Worm (Caenorhabditis elegans) whole organism, L2 larva: ENCODE measurements around the gene F59B2.12.

Experiments used
- fos-1 ChIP-seq: fragments of 150-350 bp; optimal IDR thresholded peaks from 2 replicates; lab custom pipeline; 2014; ENCODE audit warnings: missing biosample characterization, missing genetic modification characterization
- lsy-2 ChIP-seq, 2 experiments: fragments of 150-350 bp in 1 of 2; sonication (generic microtip) in 1 of 2; optimal IDR thresholded peaks; 2 replicates each; lab custom pipeline; 2014 to 2017; ENCODE audit warnings: missing biosample characterization in 2 of 2, missing genetic modification characterization in 2 of 2
- unc-55 ChIP-seq: fragments of 150-350 bp; sonication (generic microtip); optimal IDR thresholded peaks from 3 replicates; lab custom pipeline; 2014; ENCODE audit warnings: missing biosample characterization, missing genetic modification reagents, missing genetic modification characterization

- TF ChIP-seq unc-55 (GFP tag; lab: Kevin White, UChicago) (no peak), lsy-2 (tag; optimal IDR thresholded peaks at IDR 0.05; lab: Kevin White, UChicago) (no peak), fos-1 (tag; lab: Kevin White, UChicago) (no peak)
These were observed 34.3 kb downstream of the F59B2.12 start for ce11 chrIII:9051714-9052113.
